Fruit fly (Drosophila melanogaster): ENCODE measurements around the gene emc.
A peak's percentile ranks its signal among the peaks of the same experiment; 100 is the strongest.

The emc gene

DNA sequence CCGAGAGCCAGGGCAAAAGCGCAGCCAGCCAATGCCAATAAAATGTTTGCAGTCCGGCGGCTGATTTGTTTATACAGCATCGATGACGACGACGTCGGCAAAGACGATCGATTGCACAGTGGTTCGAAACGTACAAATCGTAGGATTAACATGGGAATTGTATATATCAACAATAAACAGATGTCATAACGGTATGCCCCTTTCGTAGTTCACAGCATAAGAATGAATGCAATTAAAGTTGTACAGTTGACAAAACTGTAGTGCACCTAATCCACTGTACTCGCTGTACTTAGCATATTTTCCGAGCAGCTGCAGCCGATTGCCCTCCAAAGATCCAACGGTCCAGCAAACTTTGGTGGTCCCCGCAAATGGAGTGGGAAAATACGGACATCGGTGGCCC is 22.2 kb downstream of the emc start (continued):
- TF ChIP-seq CG14441 (GFP tag; IDR thresholded peaks at IDR 0.05) (peak; percentile 64), CG9437 (GFP tag; optimal IDR thresholded peaks at IDR 0.05) (peak; percentile 49), dimm (GFP tag; IDR thresholded peaks at IDR 0.05) (peak; percentile 69), Ravus (GFP tag; IDR thresholded peaks at IDR 0.05) (no peak), Rx (GFP tag; IDR thresholded peaks at IDR 0.05) (peak; percentile 72), CG31388 (GFP tag; optimal IDR thresholded peaks at IDR 0.05) (no peak), Atf6 (GFP tag; IDR thresholded peaks at IDR 0.05) (no peak), CG18764 (GFP tag; optimal IDR thresholded peaks at IDR 0.05) (peak; percentile 49), jumu (GFP tag; optimal IDR thresholded peaks at IDR 0.05) (peak; percentile 59), CG10959 (GFP tag; IDR thresholded peaks at IDR 0.05) (peak; percentile 58), caup (GFP tag; optimal IDR thresholded peaks at IDR 0.05; ENCODE audit: severe bottlenecking) (peak; percentile 21), Nf-YB (GFP tag; optimal IDR thresholded peaks at IDR 0.05) (peak; percentile 6), CG8388 (GFP tag; optimal IDR thresholded peaks at IDR 0.05) (peak; percentile 66), dati (GFP tag; IDR thresholded peaks at IDR 0.05) (0 out of 2 replicates have a peak, but pooled peaks have one; percentile 29), CG12391 (tag; optimal IDR thresholded peaks at IDR 0.05) (peak; percentile 70), chif (GFP tag; optimal IDR thresholded peaks at IDR 0.05) (peak; percentile 51 to 73), dmrt11E (tag; optimal IDR thresholded peaks at IDR 0.05) (peak; percentile 52), CG4854 (GFP tag; optimal IDR thresholded peaks at IDR 0.05) (no peak), Abd-B (GFP tag; optimal IDR thresholded peaks at IDR 0.05) (peak; percentile 36), CHES-1-like (GFP tag; optimal IDR thresholded peaks at IDR 0.05) (no peak), H2.0 (GFP tag; IDR thresholded peaks at IDR 0.05) (no peak), CG31365 (tag; optimal IDR thresholded peaks at IDR 0.05) (peak; percentile 38), gro (GFP tag; optimal IDR thresholded peaks at IDR 0.05) (no peak), Hr3 (GFP tag; optimal IDR thresholded peaks at IDR 0.05) (no peak), CG7839 (tag; optimal IDR thresholded peaks at IDR 0.05) (peak; percentile 75), ro (GFP tag; IDR thresholded peaks at IDR 0.05) (no peak), insv (GFP tag; optimal IDR thresholded peaks at IDR 0.05) (no peak), wdn (GFP tag; IDR thresholded peaks at IDR 0.05) (no peak), CG13287 (GFP tag; IDR thresholded peaks at IDR 0.05; ENCODE audit: partially characterized antibody) (no peak), CG6689 (GFP tag; IDR thresholded peaks at IDR 0.05) (peak; percentile 76), stc (GFP tag; IDR thresholded peaks at IDR 0.05) (peak; percentile 83), CG6254 (GFP tag; optimal IDR thresholded peaks at IDR 0.05) (peak; percentile 20), NfI (GFP tag; optimal IDR thresholded peaks at IDR 0.05) (peak; percentile 55), sisA (GFP tag; IDR thresholded peaks at IDR 0.05) (peak; percentile 61), Ets65A (GFP tag) (peak; percentile 71), Optix (GFP tag; IDR thresholded peaks at IDR 0.05) (peak; percentile 81), CG18011 (GFP tag; optimal IDR thresholded peaks at IDR 0.05) (peak; percentile 9), crol (GFP tag; IDR thresholded peaks at IDR 0.05) (0 out of 2 replicates have a peak, but pooled peaks have one; percentile 9), pzg (GFP tag; optimal IDR thresholded peaks at IDR 0.05) (no peak), YL-1 (GFP tag; optimal IDR thresholded peaks at IDR 0.05) (no peak), z (GFP tag; IDR thresholded peaks at IDR 0.05) (no peak), jigr1 (GFP tag; IDR thresholded peaks at IDR 0.05) (0 out of 3 replicates have a peak, but pooled peaks have one; percentile 38), CkIIα-i1 (GFP tag; IDR thresholded peaks at IDR 0.05) (no peak), CG2202 (tag; optimal IDR thresholded peaks at IDR 0.05) (peak; percentile 14), HHEX (GFP tag; optimal IDR thresholded peaks at IDR 0.05) (peak; percentile 66), HmgZ (tag; optimal IDR thresholded peaks at IDR 0.05) (no peak), CG30020 (tag; optimal IDR thresholded peaks at IDR 0.05) (no peak), CG1647 (GFP tag; optimal IDR thresholded peaks at IDR 0.05) (peak; percentile 15), pum (GFP tag; optimal IDR thresholded peaks at IDR 0.05) (peak; percentile 52), ssp (GFP tag; IDR thresholded peaks at IDR 0.05) (peak; percentile 59), CG12155 (GFP tag; optimal IDR thresholded peaks at IDR 0.05) (no peak), bigmax (GFP tag; optimal IDR thresholded peaks at IDR 0.05) (no peak)
